Worm (Caenorhabditis elegans) whole organism, young adult: ENCODE measurements around the gene C50B8.4.

Source experiments
- dpl-1 ChIP-seq: fragments of 150-350 bp; optimal IDR thresholded peaks from 2 replicates; lab custom pipeline; 2014; ENCODE audit warnings: missing biosample characterization, missing genetic modification reagents, missing genetic modification characterization
- lin-35 ChIP-seq, 3 experiments: fragments of 150-350 bp in 2 of 3; sonication (generic microtip) in 1 of 3; optimal IDR thresholded peaks; 2 replicates each; lab custom pipeline; 2014 to 2018; ENCODE audit warnings: missing biosample characterization in 3 of 3, missing genetic modification characterization in 3 of 3, missing genetic modification reagents in 3 of 3

DNA sequence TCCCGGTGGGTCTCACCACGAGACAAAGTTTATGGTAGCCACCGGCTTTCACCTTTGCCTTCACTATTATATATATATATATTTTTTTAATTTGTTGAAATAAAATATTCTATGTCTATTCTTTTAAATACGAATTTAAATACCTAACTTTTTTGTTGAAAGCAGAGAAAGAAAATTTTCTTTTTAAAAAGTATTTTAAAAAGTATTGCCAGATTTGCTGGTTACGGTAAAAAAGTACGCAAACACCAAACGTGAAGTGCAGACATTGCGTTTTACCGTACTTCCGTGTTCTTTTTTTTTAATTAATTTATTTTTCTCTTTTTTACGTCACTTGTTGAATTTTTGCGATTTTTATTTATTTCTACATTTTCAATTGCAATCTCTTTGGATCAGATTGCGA is 11.8 kb upstream of the C50B8.4 start, which contains the start of gene C56A3.8:
- TF ChIP-seq dpl-1 (no peak), lin-35 (GFP tag; optimal IDR thresholded peaks at IDR 0.05; lab: Kevin White, UChicago) (no peak)
